Fruit fly (Drosophila melanogaster): ENCODE results near the gene CG43774.

Gene CG43774

DNA sequence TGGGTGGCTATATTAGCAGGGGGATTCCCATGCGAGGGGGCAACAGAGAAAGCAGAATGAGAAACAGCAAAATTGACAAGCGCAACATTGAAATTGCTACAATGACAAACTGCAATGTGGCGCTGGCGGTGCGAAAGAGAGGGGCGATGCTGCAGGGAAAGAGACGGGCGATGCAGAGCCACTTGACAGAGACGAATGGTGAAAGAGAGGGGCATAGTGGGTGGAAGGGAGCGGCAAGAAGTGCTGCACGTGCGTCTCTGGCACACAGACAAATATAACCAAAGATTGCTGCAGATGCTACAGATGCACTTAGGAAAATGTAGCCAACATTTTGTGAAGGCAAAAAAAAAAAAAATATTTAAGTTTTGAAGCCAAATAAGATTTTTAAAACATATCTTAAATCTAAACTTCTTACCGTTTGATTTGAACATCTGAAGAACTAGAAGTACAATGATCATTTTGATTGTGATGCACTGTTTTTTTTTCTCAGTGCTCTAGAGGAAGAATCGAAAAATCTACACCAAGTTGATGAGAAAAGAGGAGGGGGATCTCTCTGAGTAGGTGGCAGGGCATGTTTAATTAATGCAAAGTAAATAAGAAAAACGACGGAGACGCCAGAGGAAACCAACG is 36.8 kb downstream of the CG43774 start (continued):
- TF ChIP-seq MTF-1 (GFP tag; optimal IDR thresholded peaks at IDR 0.05; ENCODE audit: borderline replicate concordance) = peak; percentile 14
- peak; percentile 34 to 49 for TF ChIP-seq dpn (GFP tag; optimal IDR thresholded peaks at IDR 0.05)
- no peak for TF ChIP-seq MESR4 (GFP tag; optimal IDR thresholded peaks at IDR 0.05)
- TF ChIP-seq vnd (GFP tag; IDR thresholded peaks at IDR 0.05; ENCODE audit: partially characterized antibody) = no peak
- no peak for TF ChIP-seq pb (GFP tag; optimal IDR thresholded peaks at IDR 0.05)
- peak; percentile 25; the same call in 1 of the 2 replicates for TF ChIP-seq esg (GFP tag; conservative IDR thresholded peaks at IDR 0.05)
- no peak for TF ChIP-seq Trl (optimal IDR thresholded peaks at IDR 0.05)
- TF ChIP-seq Trl (GFP tag; optimal IDR thresholded peaks at IDR 0.05) = peak; percentile 34
- TF ChIP-seq tio (GFP tag; optimal IDR thresholded peaks at IDR 0.05) = peak; percentile 65
- TF ChIP-seq sqz (GFP tag; optimal IDR thresholded peaks at IDR 0.05) = peak; percentile 13
- peak; percentile 43 for TF ChIP-seq Lhr (GFP tag; optimal IDR thresholded peaks at IDR 0.05)
- TF ChIP-seq CG14710 (tag; optimal IDR thresholded peaks at IDR 0.05) = peak; percentile 79
- no peak for TF ChIP-seq CG4282 (GFP tag; optimal IDR thresholded peaks at IDR 0.05)
- TF ChIP-seq bigmax (GFP tag; optimal IDR thresholded peaks at IDR 0.05) = no peak
- peak; percentile 55; the same call in 1 of the 2 replicates for TF ChIP-seq stc (GFP tag; IDR thresholded peaks at IDR 0.05)
- TF ChIP-seq HHEX (GFP tag; optimal IDR thresholded peaks at IDR 0.05) = peak; percentile 16
- TF ChIP-seq tap (tag; optimal IDR thresholded peaks at IDR 0.05) = peak; percentile 27
- TF ChIP-seq CG10654 (GFP tag; optimal IDR thresholded peaks at IDR 0.05) = peak; percentile 28
- TF ChIP-seq Myb (GFP tag; optimal IDR thresholded peaks at IDR 0.05) = no peak
- TF ChIP-seq CG4424 (GFP tag; optimal IDR thresholded peaks at IDR 0.05) = peak; percentile 79
- no peak for TF ChIP-seq Dek (tag; optimal IDR thresholded peaks at IDR 0.05)
- TF ChIP-seq CG10366 (GFP tag; IDR thresholded peaks at IDR 0.05) = peak; percentile 45
- peak; percentile 65 for TF ChIP-seq CG7556 (GFP tag; optimal IDR thresholded peaks at IDR 0.05)
- TF ChIP-seq PHDP (tag; optimal IDR thresholded peaks at IDR 0.05) = peak; percentile 71
- TF ChIP-seq grn (GFP tag; optimal IDR thresholded peaks at IDR 0.05) = no peak
- TF ChIP-seq al (GFP tag; IDR thresholded peaks at IDR 0.05) = no peak
- TF ChIP-seq ase (GFP tag; IDR thresholded peaks at IDR 0.05) = peak; percentile 44; the same call in 1 of the 3 replicates
- no peak; the same call in 1 of the 2 replicates for TF ChIP-seq CG5953 (GFP tag; IDR thresholded peaks at IDR 0.05)
- no peak for TF ChIP-seq fu2 (GFP tag; optimal IDR thresholded peaks at IDR 0.05)
- peak; percentile 31; the same call in 1 of the 2 replicates for TF ChIP-seq CG8765 (GFP tag; IDR thresholded peaks at IDR 0.05)
- TF ChIP-seq aop (GFP tag; IDR thresholded peaks at IDR 0.05) = 0 out of 2 replicates have a peak, but pooled peaks have one; percentile 15
- peak; percentile 31; the same call in 1 of the 3 replicates for TF ChIP-seq dysf (GFP tag; IDR thresholded peaks at IDR 0.05)
- no peak for TF ChIP-seq B-H2 (GFP tag; optimal IDR thresholded peaks at IDR 0.05)
- TF ChIP-seq CG14965 (GFP tag; optimal IDR thresholded peaks at IDR 0.05; ENCODE audit: borderline replicate concordance) = no peak
- no peak for TF ChIP-seq CG7987 (GFP tag; optimal IDR thresholded peaks at IDR 0.05)
- no peak for TF ChIP-seq Oaz (GFP tag; IDR thresholded peaks at IDR 0.05)
- TF ChIP-seq twi (tag; optimal IDR thresholded peaks at IDR 0.05) = peak; percentile 64
- TF ChIP-seq tna (GFP tag; IDR thresholded peaks at IDR 0.05; ENCODE audit: partially characterized antibody) = no peak
- TF ChIP-seq tx (GFP tag; optimal IDR thresholded peaks at IDR 0.05) = no peak
- TF ChIP-seq so (GFP tag; IDR thresholded peaks at IDR 0.05) = peak; percentile 41; the same call in 1 of the 3 replicates
- TF ChIP-seq CG7963 (GFP tag; IDR thresholded peaks at IDR 0.05; ENCODE audit: partially characterized antibody) = no peak
- TF ChIP-seq CG10565 (GFP tag; optimal IDR thresholded peaks at IDR 0.05) = no peak
